Worm (Caenorhabditis elegans) whole organism, L4 larva: ENCODE results near the gene popl-5.

Experiments
- R02D3.7 ChIP-seq: fragments of 150-350 bp; sonication (generic microtip); optimal IDR thresholded peaks from 3 replicates; lab custom pipeline; 2014; ENCODE audit warnings: missing biosample characterization, missing genetic modification characterization
- T20F7.1 ChIP-seq: fragments of 200-800 bp; sonication (Bioruptor generic); optimal IDR thresholded peaks from 2 replicates; lab custom pipeline; 2018; ENCODE audit warnings: mild to moderate bottlenecking, missing genetic modification characterization, missing compliant biosample characterization
- Y75B8A.6 ChIP-seq: fragments of 200-800 bp; sonication (Bioruptor generic); IDR thresholded peaks from 2 replicates; pipeline ENCODE4 v1.3.6; 2022; ENCODE audit warnings: missing genetic modification reagents, missing genetic modification characterization, missing compliant biosample characterization
- ZK546.5 ChIP-seq, 2 experiments: sonication (generic microtip); optimal IDR thresholded peaks; 2 replicates each; lab custom pipeline; 2017; ENCODE audit warnings: missing biosample characterization in 2 of 2, missing genetic modification characterization in 2 of 2
- ama-1 ChIP-seq: fragments of 150-350 bp; optimal IDR thresholded peaks from 2 replicates; lab custom pipeline; 2014; ENCODE audit warnings: inconsistent platforms, mixed read lengths
- daf-12 ChIP-seq: fragments of 150-350 bp; optimal IDR thresholded peaks from 2 replicates; lab custom pipeline; 2014; ENCODE audit warnings: missing biosample characterization, missing genetic modification reagents, missing genetic modification characterization
- duxl-1 ChIP-seq: sonication (generic microtip); optimal IDR thresholded peaks from 2 replicates; lab custom pipeline; 2016; ENCODE audit warnings: mild to moderate bottlenecking, missing genetic modification characterization, moderate library complexity, missing compliant biosample characterization; ENCODE audit not compliant: poor library complexity
- lin-29 ChIP-seq: fragments of 200-800 bp; sonication (Bioruptor generic); IDR thresholded peaks from 2 replicates; pipeline ENCODE4 v1.3.6; 2022; ENCODE audit warnings: missing genetic modification reagents, missing genetic modification characterization, missing compliant biosample characterization
- skn-1 ChIP-seq: fragments of 150-350 bp; optimal IDR thresholded peaks from 2 replicates; lab custom pipeline; 2014; ENCODE audit warnings: missing biosample characterization, missing genetic modification characterization

DNA sequence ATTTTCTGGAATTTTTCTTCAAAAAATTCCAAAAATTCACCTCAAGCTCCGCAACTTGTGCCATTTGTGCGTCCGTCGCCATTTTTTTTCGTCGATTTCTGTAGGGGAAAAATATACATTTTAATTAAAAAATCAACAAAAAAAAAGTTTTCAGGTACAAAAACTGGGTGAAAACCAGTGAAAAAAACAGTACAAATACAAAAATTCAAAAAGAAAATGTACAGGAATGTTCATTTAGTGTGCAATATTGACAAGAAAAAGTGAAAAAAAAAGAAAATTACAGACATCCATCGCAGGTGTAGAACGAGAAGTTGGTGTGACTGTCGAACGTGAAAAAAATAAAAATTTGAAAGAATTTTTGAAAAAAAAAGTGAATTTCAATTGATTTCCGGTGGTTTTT is 15.6 kb upstream of the popl-5 start, which contains the start of gene tin-10:
- TF ChIP-seq daf-12 (tag; lab: Kevin White, UChicago) (no peak), ama-1 (lab: Kevin White, UChicago) (no peak), T20F7.1 (GFP tag; lab: Kevin White, UChicago) (no peak), duxl-1 (tag; lab: Kevin White, UChicago) (no peak), R02D3.7 (no peak), Y75B8A.6 (GFP tag; lab: Robert Waterston, UW) (no peak), lin-29 (no peak), ZK546.5 (tag; optimal IDR thresholded peaks at IDR 0.05; lab: Kevin White, UChicago) (no peak), skn-1 (tag; lab: Kevin White, UChicago) (no peak)
